Fruit fly (Drosophila melanogaster) S2 (cell line): ENCODE results near the gene Sfp77F.

Experiments
- CG8478 ChIP-seq: fragments of >200 bp; optimal IDR thresholded peaks from 2 replicates; lab custom pipeline; 2018
- CTCF ChIP-seq, 2 experiments: fragments of >200 bp; optimal IDR thresholded peaks; 2 replicates each; lab custom pipeline; 2018

- TF ChIP-seq CTCF (optimal IDR thresholded peaks at IDR 0.05; lab: Kevin White, UChicago) (no peak), CG8478 (lab: Kevin White, UChicago) (no peak)
Measured at dm6 chr3L:20942076-20942475, 44.9 kb upstream of the Sfp77F start.
